Comparison of ENCODE assay signal across 7 worm cellular contexts in genomic region chrV:8784485-8784884, ce11.
TF ChIP-seq lines count a peak whose summit lies in the region.

No protein-coding gene starts in this region.

TF ChIP-seq in whole organism, L1 larva, 84 proteins besides CTCF, POLR2A, EP300 and RAD21:
- TF ChIP-seq F16B12.6 (tag; optimal IDR thresholded peaks at IDR 0.05; lab: Kevin White, UChicago) (no peak), ceh-88 (GFP tag; IDR thresholded peaks at IDR 0.05; lab: Robert Waterston, UW) (no peak), snu-23 (GFP tag; optimal IDR thresholded peaks at IDR 0.05; lab: Kevin White, UChicago) (no peak), nhr-77 (tag; optimal IDR thresholded peaks at IDR 0.05; lab: Kevin White, UChicago) (peak; percentile 4), hlh-4 (tag; optimal IDR thresholded peaks at IDR 0.05; lab: Kevin White, UChicago) (no peak)

TF ChIP-seq in whole organism, L3 larva, 47 proteins besides CTCF, POLR2A, EP300 and RAD21:
- no peak for TF ChIP-seq fkh-2 (tag; optimal IDR thresholded peaks at IDR 0.05; lab: Kevin White, UChicago)
- peak; percentile 46 for TF ChIP-seq pha-4 (tag; optimal IDR thresholded peaks at IDR 0.05; lab: Kevin White, UChicago)
- peak; percentile 34 for TF ChIP-seq elt-2 (tag; optimal IDR thresholded peaks at IDR 0.05; lab: Kevin White, UChicago)

TF ChIP-seq in whole organism, L4 larva, 104 proteins besides CTCF, POLR2A, EP300 and RAD21:
- TF ChIP-seq cey-2 (tag; optimal IDR thresholded peaks at IDR 0.05; lab: Kevin White, UChicago; ENCODE audit: borderline replicate concordance, insufficient read depth) (no peak), set-16 (GFP tag; IDR thresholded peaks at IDR 0.05; lab: Robert Waterston, UW) (peak; percentile 13; the same call in 1 of the 2 replicates), lim-7 (GFP tag; IDR thresholded peaks at IDR 0.05; lab: Robert Waterston, UW) (peak; percentile 37; the same call in 1 of the 2 replicates)

TF ChIP-seq in whole organism, early embryonic, 17 proteins besides CTCF, POLR2A, EP300 and RAD21:
- TF ChIP-seq F13C5.2 (tag; optimal IDR thresholded peaks at IDR 0.05; lab: Kevin White, UChicago), result no peak
- peak; percentile 45 for TF ChIP-seq hmg-4 (GFP tag; optimal IDR thresholded peaks at IDR 0.05; lab: Kevin White, UChicago)

TF ChIP-seq in whole organism, late embryonic, 69 proteins besides CTCF, POLR2A, EP300 and RAD21:
- TF ChIP-seq ceh-2 (tag; optimal IDR thresholded peaks at IDR 0.05; lab: Kevin White, UChicago) (peak; percentile 47), F13H6.1 (tag; optimal IDR thresholded peaks at IDR 0.05; lab: Kevin White, UChicago) (no peak), elt-2 (tag; optimal IDR thresholded peaks at IDR 0.05; lab: Kevin White, UChicago) (peak; percentile 47), ceh-31 (tag; optimal IDR thresholded peaks at IDR 0.05; lab: Kevin White, UChicago) (peak; percentile 24), ceh-22 (tag; optimal IDR thresholded peaks at IDR 0.05; lab: Kevin White, UChicago) (peak; percentile 93), dve-1 (tag; optimal IDR thresholded peaks at IDR 0.05; lab: Kevin White, UChicago) (peak; percentile 2), pha-4 (tag; optimal IDR thresholded peaks at IDR 0.05; lab: Kevin White, UChicago) (no peak), ama-1 (optimal IDR thresholded peaks at IDR 0.05; lab: Kevin White, UChicago) (no peak), tbx-2 (tag; optimal IDR thresholded peaks at IDR 0.05; lab: Kevin White, UChicago) (peak; percentile 43), nfya-1 (tag; optimal IDR thresholded peaks at IDR 0.05; lab: Kevin White, UChicago) (peak; percentile 29)

TF ChIP-seq in whole organism, mixed stage, embryonic, 35 proteins besides CTCF, POLR2A, EP300 and RAD21:
- TF ChIP-seq mab-5 (tag; optimal IDR thresholded peaks at IDR 0.05; lab: Kevin White, UChicago) (no peak), nhr-76 (tag; optimal IDR thresholded peaks at IDR 0.05; lab: Kevin White, UChicago) (no peak), drap-1 (GFP tag; optimal IDR thresholded peaks at IDR 0.05; lab: Kevin White, UChicago) (no peak), sem-2 (GFP tag; optimal IDR thresholded peaks at IDR 0.05; lab: Kevin White, UChicago) (no peak), elt-3 (tag; optimal IDR thresholded peaks at IDR 0.05; lab: Kevin White, UChicago) (no peak), nhr-12 (tag; optimal IDR thresholded peaks at IDR 0.05; lab: Kevin White, UChicago) (no peak), pha-4 (tag; optimal IDR thresholded peaks at IDR 0.05; lab: Kevin White, UChicago) (peak; percentile 48), flh-1 (GFP tag; optimal IDR thresholded peaks at IDR 0.05; lab: Kevin White, UChicago) (no peak), mep-1 (tag; optimal IDR thresholded peaks at IDR 0.05; lab: Kevin White, UChicago) (peak; percentile 28), unc-120 (tag; optimal IDR thresholded peaks at IDR 0.05; lab: Kevin White, UChicago; ENCODE audit: poor library complexity, severe bottlenecking) (no peak), bed-3 (GFP tag; optimal IDR thresholded peaks at IDR 0.05; lab: Kevin White, UChicago) (no peak), nhr-2 (tag; optimal IDR thresholded peaks at IDR 0.05; lab: Kevin White, UChicago) (no peak), hlh-1 (tag; optimal IDR thresholded peaks at IDR 0.05; lab: Kevin White, UChicago) (peak; percentile 31)

TF ChIP-seq in whole organism, young adult, 124 proteins besides CTCF, POLR2A, EP300 and RAD21:
- TF ChIP-seq nhr-80 (tag; optimal IDR thresholded peaks at IDR 0.05; lab: Kevin White, UChicago) (peak; percentile 11), zfh-2 (GFP tag; conservative IDR thresholded peaks at IDR 0.05; lab: Robert Waterston, UW) (peak; percentile 73), ccch-3 (GFP tag; optimal IDR thresholded peaks at IDR 0.05; lab: Kevin White, UChicago) (no peak), snpc-3.4 (tag; optimal IDR thresholded peaks at IDR 0.05; lab: Kevin White, UChicago) (no peak)
